Fruit fly (Drosophila melanogaster) whole organism, wandering third instar larva: ENCODE results near the gene CG12194.

Source experiments
- Abd-B ChIP-seq: fragments of >200 bp; optimal IDR thresholded peaks from 2 replicates; lab custom pipeline; 2017; ENCODE audit warnings: missing biosample characterization, missing genetic modification characterization
- CG32264 ChIP-seq: fragments of 200-800 bp; sonication (Bioruptor generic); optimal IDR thresholded peaks from 2 replicates; lab custom pipeline; 2016; ENCODE audit warnings: missing biosample characterization, missing genetic modification characterization
- CG9705 ChIP-seq: fragments of 200-800 bp; sonication (Bioruptor generic); optimal IDR thresholded peaks from 2 replicates; lab custom pipeline; 2018; ENCODE audit warnings: missing biosample characterization, mild to moderate bottlenecking, missing genetic modification characterization
- CrebA ChIP-seq: fragments of 200-800 bp; sonication (Bioruptor generic); optimal IDR thresholded peaks from 2 replicates; lab custom pipeline; 2016; ENCODE audit warnings: missing biosample characterization, mild to moderate bottlenecking, missing genetic modification characterization, borderline replicate concordance
- Dfd ChIP-seq: fragments of >200 bp; optimal IDR thresholded peaks from 2 replicates; lab custom pipeline; 2017; ENCODE audit warnings: missing biosample characterization, missing genetic modification characterization
- Dif ChIP-seq: fragments of 200-275, 200-300 bp; sonication (Bioruptor generic); optimal IDR thresholded peaks from 2 replicates; lab custom pipeline; 2018; ENCODE audit warnings: missing biosample characterization, missing genetic modification characterization; ENCODE audit not compliant: partially characterized antibody
- GATAd ChIP-seq: sonication (Bioruptor generic); optimal IDR thresholded peaks from 2 replicates; lab custom pipeline; 2016; ENCODE audit warnings: missing biosample characterization, missing genetic modification characterization
- HLH106 ChIP-seq: fragments of 200-800 bp; optimal IDR thresholded peaks from 3 replicates; lab custom pipeline; 2019; ENCODE audit warnings: missing biosample characterization, mild to moderate bottlenecking, missing genetic modification characterization, moderate library complexity
- Hnf4 ChIP-seq: fragments of 200-800 bp; sonication (Bioruptor generic); optimal IDR thresholded peaks from 2 replicates; lab custom pipeline; 2016; ENCODE audit warnings: missing biosample characterization, mild to moderate bottlenecking, missing genetic modification characterization
- Hr78 ChIP-seq: fragments of >200 bp; optimal IDR thresholded peaks from 2 replicates; lab custom pipeline; 2017; ENCODE audit warnings: missing biosample characterization, missing genetic modification characterization
- Hr83 ChIP-seq: fragments of 200-300 bp; sonication (Bioruptor generic); optimal IDR thresholded peaks from 2 replicates; lab custom pipeline; 2016; ENCODE audit warnings: missing biosample characterization, mild to moderate bottlenecking, missing genetic modification characterization, moderate library complexity; ENCODE audit not compliant: poor library complexity, severe bottlenecking
- Jra ChIP-seq: sonication (Bioruptor generic); optimal IDR thresholded peaks from 2 replicates; lab custom pipeline; 2016; ENCODE audit warnings: missing biosample characterization, missing genetic modification characterization
- Mio ChIP-seq: sonication (Bioruptor generic); optimal IDR thresholded peaks from 2 replicates; lab custom pipeline; 2016; ENCODE audit warnings: missing biosample characterization, missing genetic modification characterization
- Myc ChIP-seq: fragments of >200 bp; optimal IDR thresholded peaks from 2 replicates; lab custom pipeline; 2017
- N ChIP-seq: fragments of >200 bp; optimal IDR thresholded peaks from 2 replicates; lab custom pipeline; 2018; ENCODE audit warnings: missing biosample characterization, missing external identifiers, missing genetic modification characterization
- OdsH ChIP-seq: fragments of 200-800 bp; sonication (Bioruptor generic); optimal IDR thresholded peaks from 2 replicates; lab custom pipeline; 2016; ENCODE audit warnings: missing biosample characterization, mild to moderate bottlenecking, missing genetic modification characterization
- Rel ChIP-seq, 2 experiments: fragments of 200-800 bp; sonication (Bioruptor generic) in 1 of 2; optimal IDR thresholded peaks; 2 replicates in 1 of 2; 3 replicates in 1 of 2; lab custom pipeline; 2016 to 2019; ENCODE audit warnings: mild to moderate bottlenecking in 2 of 2, missing biosample characterization in 2 of 2, missing genetic modification characterization in 2 of 2, moderate library complexity in 1 of 2
- Sp1 ChIP-seq: fragments of 200-800 bp; sonication (Bioruptor generic); optimal IDR thresholded peaks from 3 replicates; lab custom pipeline; 2019; ENCODE audit warnings: missing biosample characterization, mild to moderate bottlenecking, missing genetic modification characterization, moderate library complexity
- Vsx2 ChIP-seq: fragments of 200-300, 225-300 bp; sonication (Bioruptor generic); optimal IDR thresholded peaks from 2 replicates; lab custom pipeline; 2018; ENCODE audit warnings: missing biosample characterization, missing genetic modification characterization; ENCODE audit not compliant: partially characterized antibody
- br ChIP-seq: fragments of 200-800 bp; sonication (Bioruptor generic); optimal IDR thresholded peaks from 2 replicates; lab custom pipeline; 2016; ENCODE audit warnings: missing biosample characterization, missing genetic modification characterization
- brk ChIP-seq: fragments of 200-800 bp; sonication (Bioruptor generic); optimal IDR thresholded peaks from 2 replicates; lab custom pipeline; 2016; ENCODE audit warnings: missing biosample characterization, mild to moderate bottlenecking, missing genetic modification characterization
- dl ChIP-seq, 2 experiments: fragments of 175-275, 200-275 bp in 1 of 2; fragments of 200-275 bp in 1 of 2; sonication (Bioruptor generic); optimal IDR thresholded peaks; lab custom pipeline; 2018; ENCODE audit warnings: mild to moderate bottlenecking in 2 of 2, missing biosample characterization in 2 of 2, missing genetic modification characterization in 2 of 2, moderate library complexity in 2 of 2; ENCODE audit not compliant: partially characterized antibody in 2 of 2, insufficient read depth in 1 of 2
- dmrt93B ChIP-seq: fragments of 200-800 bp; sonication (Bioruptor generic); optimal IDR thresholded peaks from 2 replicates; lab custom pipeline; 2018; ENCODE audit warnings: missing biosample characterization, mild to moderate bottlenecking, missing genetic modification characterization
- dsf ChIP-seq: sonication (Bioruptor generic); optimal IDR thresholded peaks from 2 replicates; lab custom pipeline; 2016; ENCODE audit warnings: missing biosample characterization, missing genetic modification characterization, borderline replicate concordance
- ey ChIP-seq: fragments of 200-800 bp; sonication (Bioruptor generic); optimal IDR thresholded peaks from 2 replicates; lab custom pipeline; 2016; ENCODE audit warnings: missing biosample characterization, missing genetic modification characterization
- foxo ChIP-seq, 2 experiments: fragments of 200-800 bp; sonication (Bioruptor generic); optimal IDR thresholded peaks; 2 replicates in 1 of 2; 3 replicates in 1 of 2; lab custom pipeline; 2016 to 2017; ENCODE audit warnings: missing biosample characterization in 2 of 2, missing genetic modification characterization in 2 of 2
- fru ChIP-seq: fragments of 200-800 bp; sonication (Bioruptor generic); optimal IDR thresholded peaks from 3 replicates; lab custom pipeline; 2016; ENCODE audit warnings: missing biosample characterization, mild to moderate bottlenecking, missing genetic modification characterization
- h ChIP-seq: fragments of 200-800 bp; sonication (Bioruptor generic); optimal IDR thresholded peaks from 3 replicates; lab custom pipeline; 2016; ENCODE audit warnings: missing biosample characterization, mild to moderate bottlenecking, missing genetic modification characterization
- jim ChIP-seq: fragments of 175-275, 200-325 bp; sonication (Bioruptor generic); optimal IDR thresholded peaks from 2 replicates; lab custom pipeline; 2016; ENCODE audit warnings: missing biosample characterization, mild to moderate bottlenecking, missing genetic modification characterization
- lola ChIP-seq: fragments of >200 bp; optimal IDR thresholded peaks from 2 replicates; lab custom pipeline; 2017; ENCODE audit warnings: missing biosample characterization, missing genetic modification characterization
- pan ChIP-seq: fragments of >200 bp; optimal IDR thresholded peaks from 2 replicates; lab custom pipeline; 2017
- psq ChIP-seq: fragments of 200-800 bp; sonication (Bioruptor generic); optimal IDR thresholded peaks from 3 replicates; lab custom pipeline; 2017; ENCODE audit warnings: missing biosample characterization, mild to moderate bottlenecking, missing genetic modification characterization, moderate library complexity
- rgr ChIP-seq: fragments of 200-800 bp; sonication (Bioruptor generic); optimal IDR thresholded peaks from 3 replicates; lab custom pipeline; 2016; ENCODE audit warnings: missing biosample characterization, mild to moderate bottlenecking, missing genetic modification characterization
- sage ChIP-seq: fragments of 200-800 bp; sonication (Bioruptor generic); optimal IDR thresholded peaks from 2 replicates; lab custom pipeline; 2016; ENCODE audit warnings: missing biosample characterization, mild to moderate bottlenecking, missing genetic modification characterization
- sv ChIP-seq: fragments of 200-800 bp; sonication (Bioruptor generic); optimal IDR thresholded peaks from 3 replicates; lab custom pipeline; 2016; ENCODE audit warnings: missing biosample characterization, missing genetic modification characterization
- tai ChIP-seq: sonication (Bioruptor generic); optimal IDR thresholded peaks from 2 replicates; lab custom pipeline; 2016; ENCODE audit warnings: missing biosample characterization, missing genetic modification characterization
- usp ChIP-seq: fragments of >200 bp; optimal IDR thresholded peaks from 2 replicates; lab custom pipeline; 2017; ENCODE audit warnings: missing biosample characterization, missing genetic modification characterization
- woc ChIP-seq: sonication (Bioruptor generic); optimal IDR thresholded peaks from 2 replicates; lab custom pipeline; 2016; ENCODE audit warnings: missing biosample characterization, mild to moderate bottlenecking, missing genetic modification characterization

Gene CG12194

DNA sequence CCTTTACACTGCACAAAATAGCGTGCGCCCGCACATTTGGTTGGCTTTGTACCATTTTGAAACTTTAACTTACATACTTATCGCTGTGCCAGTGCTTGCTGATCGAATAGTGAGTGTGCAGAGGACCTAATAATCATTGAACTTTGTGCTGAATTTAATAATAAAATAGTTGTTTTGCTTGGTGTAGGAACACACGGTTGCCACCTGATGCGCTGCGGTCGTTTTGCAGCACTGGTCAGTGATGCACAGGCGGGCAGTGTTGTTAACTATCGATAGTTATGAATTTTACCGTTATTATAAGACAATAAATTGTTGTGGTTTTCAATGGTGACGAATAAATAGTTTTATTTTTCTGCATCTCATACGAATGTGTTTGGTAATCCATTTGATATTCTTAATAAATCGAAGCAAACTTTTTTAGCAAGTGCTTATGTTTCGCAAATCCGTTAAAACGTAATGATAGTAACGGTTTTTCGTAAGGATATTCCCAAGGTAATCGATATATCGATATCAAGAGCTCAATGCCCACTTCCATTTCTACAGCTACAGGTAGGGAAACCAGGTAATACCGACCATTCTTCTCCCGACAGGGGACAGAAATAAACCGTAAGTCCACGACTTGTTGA, at the start of gene CG12194, which contains the start of gene tank:
Gene CG12194, plus strand, starts transcription at position 576 of the 626 bp plus-strand sequence.
Gene tank, minus strand, starts transcription at position 228 of the 626 bp plus-strand sequence.
- TF ChIP-seq brk (GFP tag; lab: Kevin White, UChicago) (no peak), rgr (peak; percentile 99), Dif (GFP tag; lab: Kevin White, UChicago) (no peak), Rel (GFP tag; optimal IDR thresholded peaks at IDR 0.05; lab: Kevin White, UChicago) (peak; percentile 95), Rel (tag; optimal IDR thresholded peaks at IDR 0.05; lab: Kevin White, UChicago) (peak; percentile 50), usp (no peak), Dfd (no peak), CG9705 (GFP tag; lab: Kevin White, UChicago) (peak; percentile 53), Sp1 (GFP tag; lab: Kevin White, UChicago) (peak; percentile 92), Hnf4 (peak; percentile 98), Mio (GFP tag; lab: Kevin White, UChicago) (peak; percentile 93), h (GFP tag; lab: Kevin White, UChicago) (peak; percentile 98), sage (peak; percentile 96), foxo (GFP tag; optimal IDR thresholded peaks at IDR 0.05; lab: Kevin White, UChicago) (peak; percentile 94 to 99), br (GFP tag; lab: Kevin White, UChicago) (peak; percentile 98), psq (GFP tag; lab: Kevin White, UChicago) (peak; percentile 93), Abd-B (GFP tag; lab: Kevin White, UChicago) (no peak), dsf (peak; percentile 81), Vsx2 (GFP tag; lab: Kevin White, UChicago) (no peak), HLH106 (tag; lab: Kevin White, UChicago) (peak; percentile 91), jim (GFP tag; lab: Kevin White, UChicago) (peak; percentile 38), woc (GFP tag; lab: Kevin White, UChicago) (peak; percentile 94), OdsH (GFP tag; lab: Kevin White, UChicago) (peak; percentile 97), fru (GFP tag; lab: Kevin White, UChicago) (peak; percentile 97), GATAd (GFP tag; lab: Kevin White, UChicago) (peak; percentile 87), dmrt93B (GFP tag; lab: Kevin White, UChicago) (peak; percentile 95), N (GFP tag; lab: Kevin White, UChicago) (no peak), CG32264 (GFP tag; lab: Kevin White, UChicago) (peak; percentile 96), ey (GFP tag; lab: Kevin White, UChicago) (peak; percentile 98), Jra (peak; percentile 86), Hr83 (GFP tag; lab: Kevin White, UChicago) (peak; percentile 88), Myc (lab: Kevin White, UChicago) (peak; percentile 61), sv (GFP tag; lab: Kevin White, UChicago) (peak; percentile 98), lola (GFP tag; lab: Kevin White, UChicago) (no peak), tai (no peak), Hr78 (GFP tag; lab: Kevin White, UChicago) (no peak), dl (GFP tag; optimal IDR thresholded peaks at IDR 0.05; lab: Kevin White, UChicago; ENCODE audit: insufficient read depth in 1 of 2, partially characterized antibody in 2 of 2) (no peak), pan (lab: Kevin White, UChicago) (no peak), CrebA (GFP tag; lab: Kevin White, UChicago) (no peak)

dm6 chr2L:4793780-4794523, 44.2 kb upstream of the CG12194 start, which contains the start of gene fipi:
fipi (minus strand) TSS chr2L:4794044.
- peak; percentile 60 for TF ChIP-seq Myc (lab: Kevin White, UChicago)
- no peak for TF ChIP-seq brk (GFP tag; lab: Kevin White, UChicago)
- TF ChIP-seq, all 38 proteins: peak for 1
